Worm (Caenorhabditis elegans): ENCODE measurements around the gene vmo-1.

DNA sequence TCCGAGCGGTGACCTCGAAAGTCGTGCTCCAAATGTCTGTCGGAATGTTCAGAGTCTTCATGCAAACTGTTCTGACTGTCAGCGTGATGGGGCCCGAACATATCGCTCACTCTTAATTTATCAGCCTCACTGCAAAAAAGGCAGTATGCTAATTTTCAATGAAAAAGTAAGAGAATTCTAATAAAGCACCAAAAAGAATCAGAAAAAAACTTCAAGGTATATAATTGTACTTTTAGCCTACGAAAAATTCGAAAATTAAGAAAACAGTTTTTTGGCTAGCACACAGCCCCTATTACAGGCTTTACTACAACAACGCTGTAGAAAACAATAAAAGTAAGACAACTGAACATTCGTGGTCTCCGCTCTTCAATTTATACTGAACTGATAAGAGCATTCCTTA lies 8.9 kb upstream of the vmo-1 start, which contains the start of gene F26F2.1:
- no peak for TF ChIP-seq fkh-10 (GFP tag; optimal IDR thresholded peaks at IDR 0.05)
- TF ChIP-seq rnt-1 (tag; optimal IDR thresholded peaks at IDR 0.05): no peak
